Worm (Caenorhabditis elegans): Measurements from ENCODE around the gene sas-4.

- no peak for TF ChIP-seq elt-3 (tag; optimal IDR thresholded peaks at IDR 0.05)
- TF ChIP-seq alr-1 (tag; optimal IDR thresholded peaks at IDR 0.05) = no peak
Measured at ce11 chrIII:8308238-8308637, 10.2 kb downstream of the sas-4 start, which contains the start of gene F10E9.4.

Measured in whole organism, L2 larva.